Worm (Caenorhabditis elegans) whole organism, dauer: ENCODE results near the gene nphp-2.

Source experiments
- unc-62 ChIP-seq: sonication (generic microtip); optimal IDR thresholded peaks from 2 replicates; lab custom pipeline; 2017; ENCODE audit warnings: missing biosample characterization, missing genetic modification reagents, missing genetic modification characterization

Gene nphp-2

ce11 chrV:1945875-1946274, 50.3 kb downstream of the nphp-2 start:
- no peak for TF ChIP-seq unc-62

- no peak for TF ChIP-seq unc-62
Measured at ce11 chrV:1955246-1955645, 59.7 kb downstream of the nphp-2 start.
